Worm (Caenorhabditis elegans): ENCODE results near the gene C25D7.9.

DNA sequence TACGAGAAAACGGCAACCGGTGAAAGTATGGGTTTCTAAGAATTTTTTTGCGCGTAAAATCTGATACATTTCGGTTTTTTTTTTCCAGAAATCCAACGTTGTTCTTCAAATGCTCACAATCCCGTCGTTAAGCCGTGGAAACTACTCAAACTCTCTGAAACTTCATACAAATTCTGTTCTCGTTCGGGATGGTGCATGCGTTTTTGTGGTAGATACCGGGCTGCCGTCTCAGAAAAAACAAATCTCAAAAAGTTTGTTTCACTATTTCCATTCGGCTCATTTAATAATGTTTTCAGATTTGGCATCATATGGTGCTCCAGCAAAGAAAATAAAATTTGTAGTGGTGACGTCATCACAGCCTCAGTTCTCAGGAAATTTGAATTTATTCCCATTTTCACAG is 10.2 kb upstream of the C25D7.9 start:
- TF ChIP-seq med-1 (GFP tag; optimal IDR thresholded peaks at IDR 0.05; ENCODE audit: insufficient read depth) (no peak), T22C8.4 (GFP tag; IDR thresholded peaks at IDR 0.05) (no peak), flt-1 (GFP tag; IDR thresholded peaks at IDR 0.05) (no peak)

Measured in whole organism, midembryonic.